Worm (Caenorhabditis elegans) whole organism, L3 larva: ENCODE data around the gene Y73F8A.12.
A peak's percentile ranks its signal among the peaks of the same experiment; 100 is the strongest.
"Not testable (repeated sequence)": the region's sequence is repeated elsewhere in the genome, so short reads cannot be mapped to it uniquely, and the experiment has no call there.

ENCODE experiments used
- R02D3.7 ChIP-seq: fragments of 150-350 bp; optimal IDR thresholded peaks from 2 replicates; lab custom pipeline; 2014; ENCODE audit warnings: missing biosample characterization, missing genetic modification characterization
- ZK546.5 ChIP-seq: sonication (generic microtip); optimal IDR thresholded peaks from 2 replicates; lab custom pipeline; 2017; ENCODE audit warnings: missing biosample characterization, missing genetic modification characterization
- aly-2 ChIP-seq: fragments of 150-350 bp; optimal IDR thresholded peaks from 2 replicates; lab custom pipeline; 2014; ENCODE audit warnings: missing biosample characterization, missing genetic modification characterization
- ceh-16 ChIP-seq: sonication (generic microtip); optimal IDR thresholded peaks from 2 replicates; lab custom pipeline; 2017; ENCODE audit warnings: missing biosample characterization, missing genetic modification characterization
- ceh-28 ChIP-seq: fragments of 150-350 bp; optimal IDR thresholded peaks from 2 replicates; lab custom pipeline; 2014; ENCODE audit warnings: missing biosample characterization, missing genetic modification reagents, missing genetic modification characterization
- ceh-82 ChIP-seq: fragments of 150-350 bp; optimal IDR thresholded peaks from 2 replicates; lab custom pipeline; 2014; ENCODE audit warnings: missing biosample characterization, missing genetic modification characterization
- ceh-9 ChIP-seq: sonication (generic microtip); optimal IDR thresholded peaks from 2 replicates; lab custom pipeline; 2018; ENCODE audit warnings: missing biosample characterization, missing genetic modification characterization
- egl-27 ChIP-seq: sonication (generic microtip); optimal IDR thresholded peaks from 4 replicates; lab custom pipeline; 2017; ENCODE audit warnings: missing biosample characterization, missing genetic modification reagents, missing genetic modification characterization
- egl-5 ChIP-seq: fragments of 150-350 bp; optimal IDR thresholded peaks from 2 replicates; lab custom pipeline; 2017; ENCODE audit warnings: missing biosample characterization, missing genetic modification reagents, missing genetic modification characterization, inconsistent platforms
- elt-1 ChIP-seq: fragments of 150-350 bp; optimal IDR thresholded peaks from 2 replicates; lab custom pipeline; 2014; ENCODE audit warnings: missing biosample characterization, missing genetic modification characterization
- elt-2 ChIP-seq: sonication (generic microtip); optimal IDR thresholded peaks from 2 replicates; lab custom pipeline; 2016; ENCODE audit warnings: missing genetic modification reagents, mild to moderate bottlenecking, missing genetic modification characterization, missing compliant biosample characterization
- eor-1 ChIP-seq, 2 experiments: fragments of 150-350 bp; optimal IDR thresholded peaks; 2 replicates each; lab custom pipeline; 2014 to 2018; ENCODE audit warnings: missing biosample characterization in 2 of 2, missing genetic modification characterization in 2 of 2
- fkh-10 ChIP-seq: sonication (generic microtip); optimal IDR thresholded peaks from 2 replicates; lab custom pipeline; 2017; ENCODE audit warnings: missing biosample characterization, missing genetic modification reagents, missing genetic modification characterization
- fkh-2 ChIP-seq: fragments of 150-350 bp; optimal IDR thresholded peaks from 2 replicates; lab custom pipeline; 2014; ENCODE audit warnings: missing biosample characterization, missing genetic modification reagents, missing genetic modification characterization
- hmg-11 ChIP-seq: sonication (generic microtip); optimal IDR thresholded peaks from 2 replicates; lab custom pipeline; 2016; ENCODE audit warnings: missing genetic modification characterization, missing compliant biosample characterization
- lin-15B ChIP-seq: fragments of 150-350 bp; optimal IDR thresholded peaks from 2 replicates; lab custom pipeline; 2014; ENCODE audit warnings: missing biosample characterization, missing genetic modification characterization
- lsy-12 ChIP-seq: sonication (generic microtip); optimal IDR thresholded peaks from 2 replicates; lab custom pipeline; 2016; ENCODE audit warnings: mild to moderate bottlenecking, missing genetic modification characterization, missing compliant biosample characterization
- mdl-1 ChIP-seq: fragments of 150-350 bp; optimal IDR thresholded peaks from 2 replicates; lab custom pipeline; 2014; ENCODE audit warnings: missing biosample characterization, missing genetic modification characterization
- mml-1 ChIP-seq: fragments of 150-350 bp; sonication (generic microtip); optimal IDR thresholded peaks from 3 replicates; lab custom pipeline; 2014; ENCODE audit warnings: missing biosample characterization, missing genetic modification characterization
- nfya-1 ChIP-seq: sonication (generic microtip); optimal IDR thresholded peaks from 2 replicates; lab custom pipeline; 2017; ENCODE audit warnings: missing genetic modification characterization, mild to moderate bottlenecking, missing compliant biosample characterization, antibody characterized with exemption, moderate library complexity; ENCODE audit not compliant: insufficient read depth
- nhr-11 ChIP-seq: fragments of 150-350 bp; optimal IDR thresholded peaks from 2 replicates; lab custom pipeline; 2014; ENCODE audit warnings: missing biosample characterization, missing genetic modification characterization
- nhr-12 ChIP-seq: fragments of 150-350 bp; optimal IDR thresholded peaks from 2 replicates; lab custom pipeline; 2014; ENCODE audit warnings: missing biosample characterization, missing genetic modification characterization
- nhr-23 ChIP-seq: fragments of 150-350 bp; optimal IDR thresholded peaks from 2 replicates; lab custom pipeline; 2014; ENCODE audit warnings: missing biosample characterization, missing genetic modification reagents, missing genetic modification characterization
- nhr-237 ChIP-seq: fragments of 150-350 bp; optimal IDR thresholded peaks from 2 replicates; lab custom pipeline; 2014; ENCODE audit warnings: missing biosample characterization, missing genetic modification characterization
- nhr-25 ChIP-seq: sonication (generic microtip); optimal IDR thresholded peaks from 2 replicates; lab custom pipeline; 2017; ENCODE audit warnings: missing biosample characterization, missing genetic modification characterization
- nhr-43 ChIP-seq: sonication (generic microtip); optimal IDR thresholded peaks from 2 replicates; lab custom pipeline; 2016; ENCODE audit warnings: mild to moderate bottlenecking, missing genetic modification characterization, missing compliant biosample characterization; ENCODE audit not compliant: poor library complexity, severe bottlenecking
- nhr-76 ChIP-seq: fragments of 150-350 bp; sonication (generic microtip); optimal IDR thresholded peaks from 5 replicates; lab custom pipeline; 2014; ENCODE audit warnings: missing biosample characterization, missing genetic modification characterization
- nhr-77 ChIP-seq: fragments of 150-350 bp; optimal IDR thresholded peaks from 2 replicates; lab custom pipeline; 2014; ENCODE audit warnings: missing biosample characterization, missing genetic modification characterization
- pha-4 ChIP-seq: fragments of 150-350 bp; optimal IDR thresholded peaks from 2 replicates; lab custom pipeline; 2014; ENCODE audit warnings: missing biosample characterization, missing genetic modification reagents, missing genetic modification characterization
- pqm-1 ChIP-seq: fragments of 150-350 bp; optimal IDR thresholded peaks from 2 replicates; lab custom pipeline; 2017; ENCODE audit warnings: missing biosample characterization, missing genetic modification characterization, inconsistent platforms
- sea-2 ChIP-seq: fragments of 150-350 bp; sonication (generic microtip); optimal IDR thresholded peaks from 4 replicates; lab custom pipeline; 2014; ENCODE audit warnings: missing biosample characterization, missing genetic modification reagents, missing genetic modification characterization
- skn-1 ChIP-seq: fragments of 150-350 bp; optimal IDR thresholded peaks from 2 replicates; lab custom pipeline; 2014; ENCODE audit warnings: missing biosample characterization, missing genetic modification characterization
- tbx-2 ChIP-seq: sonication (generic microtip); optimal IDR thresholded peaks from 2 replicates; lab custom pipeline; 2016; ENCODE audit warnings: mild to moderate bottlenecking, missing genetic modification characterization, missing compliant biosample characterization
- unc-39 ChIP-seq: sonication (generic microtip); optimal IDR thresholded peaks from 4 replicates; lab custom pipeline; 2017; ENCODE audit warnings: missing biosample characterization, missing genetic modification characterization
- unc-62 ChIP-seq: fragments of 150-350 bp; sonication (generic microtip); optimal IDR thresholded peaks from 4 replicates; lab custom pipeline; 2014; ENCODE audit warnings: missing biosample characterization, missing genetic modification reagents, missing genetic modification characterization
- ztf-11 ChIP-seq: fragments of 150-350 bp; optimal IDR thresholded peaks from 2 replicates; lab custom pipeline; 2014; ENCODE audit warnings: missing biosample characterization, missing genetic modification characterization
- ztf-4 ChIP-seq: fragments of 150-350 bp; optimal IDR thresholded peaks from 2 replicates; lab custom pipeline; 2014; ENCODE audit warnings: missing biosample characterization, missing genetic modification characterization

Y73F8A.12 gene

ce11 chrIV:15321279-15321678 is 9.8 kb upstream of the Y73F8A.12 start, which contains the start of gene Y73F8A.15:
Gene Y73F8A.15, plus strand, starts transcription at chrIV:15321579.
- no peak for TF ChIP-seq lin-15B
- TF ChIP-seq hmg-11 (tag; lab: Kevin White, UChicago): no peak
- TF ChIP-seq ztf-11: no peak
- no peak for TF ChIP-seq nhr-43
- no peak for TF ChIP-seq ZK546.5 (tag; lab: Kevin White, UChicago)
- no peak for TF ChIP-seq egl-5 (tag; lab: Kevin White, UChicago)
- no peak for TF ChIP-seq tbx-2 (tag; lab: Kevin White, UChicago)
- no peak for TF ChIP-seq R02D3.7 (tag; lab: Kevin White, UChicago)
- TF ChIP-seq pqm-1 (tag; lab: Kevin White, UChicago): no peak
- no peak for TF ChIP-seq eor-1 (tag; optimal IDR thresholded peaks at IDR 0.05; lab: Kevin White, UChicago)
- TF ChIP-seq fkh-2 (tag; lab: Kevin White, UChicago): no peak
- TF ChIP-seq skn-1: no peak
- TF ChIP-seq nhr-25 (tag; lab: Kevin White, UChicago): no peak
- TF ChIP-seq sea-2 (GFP tag; lab: Kevin White, UChicago): no peak
- TF ChIP-seq, all 47 proteins: peak for 0

DNA sequence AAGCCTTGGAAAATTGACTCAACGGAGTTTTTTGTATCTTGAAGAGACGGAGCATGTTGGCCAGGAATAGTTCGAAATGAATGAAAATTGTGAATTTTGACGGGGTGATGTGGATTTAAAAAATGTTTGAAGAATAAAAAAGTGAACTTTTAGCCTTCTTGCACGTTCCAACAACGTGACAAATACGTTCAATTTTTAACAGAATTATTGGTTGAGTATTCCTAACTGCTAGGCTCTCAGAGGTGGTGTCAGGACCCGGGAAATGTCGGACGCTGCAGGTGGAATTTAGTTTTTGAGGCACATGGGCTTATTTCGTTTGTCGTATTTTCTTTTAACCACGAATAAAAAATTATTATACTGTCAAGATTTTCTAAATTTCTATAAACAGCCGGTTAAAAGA is 7.5 kb upstream of the Y73F8A.12 start, which contains the start of gene Y73F8A.14:
Y73F8A.14 (minus strand) TSS at position 101 of the 400 bp plus-strand sequence.
- TF ChIP-seq unc-62; fkh-2 (tag; lab: Kevin White, UChicago); ztf-4 (tag; lab: Kevin White, UChicago): not testable (repeated sequence)

DNA sequence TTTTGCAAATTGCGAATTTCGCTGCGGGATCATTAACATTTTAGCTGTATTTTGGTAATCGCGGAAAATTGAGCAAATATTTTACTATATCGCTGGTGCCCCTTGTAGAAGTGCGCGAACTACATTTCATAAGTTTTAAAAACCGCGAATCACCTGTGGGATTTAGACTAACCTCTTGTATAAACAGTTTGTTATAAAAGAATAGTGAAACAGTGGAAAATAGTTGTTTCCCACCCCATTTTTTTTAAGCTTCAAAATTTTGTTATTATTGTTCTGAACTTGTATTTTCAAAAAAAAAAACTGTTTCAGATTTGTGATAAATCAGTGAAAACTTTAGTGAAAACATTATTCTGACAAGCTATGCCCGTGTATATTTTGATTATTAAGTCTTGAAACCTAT is 4.0 kb upstream of the Y73F8A.12 start:
- no peak for TF ChIP-seq ceh-16 (tag; lab: Kevin White, UChicago)
- no peak for TF ChIP-seq pqm-1 (tag; lab: Kevin White, UChicago)
- no peak for TF ChIP-seq nhr-11 (tag; lab: Kevin White, UChicago)
- no peak for TF ChIP-seq unc-62
- no peak for TF ChIP-seq hmg-11 (tag; lab: Kevin White, UChicago)
- no peak for TF ChIP-seq ceh-28 (tag; lab: Kevin White, UChicago)
- TF ChIP-seq lin-15B: no peak
- no peak for TF ChIP-seq ztf-4 (tag; lab: Kevin White, UChicago)
- no peak for TF ChIP-seq ztf-11
- no peak for TF ChIP-seq fkh-10
- TF ChIP-seq mml-1: no peak
- TF ChIP-seq nhr-77 (tag; lab: Kevin White, UChicago): no peak
- no peak for TF ChIP-seq ceh-9 (tag; lab: Kevin White, UChicago)
- TF ChIP-seq pha-4 (tag; lab: Kevin White, UChicago): no peak

ce11 chrIV:15312008-15312407 is 518 bp upstream of the Y73F8A.12 start, which contains the start of gene Y73F8A.13:
Gene Y73F8A.13, plus strand, starts transcription at chrIV:15312247.
- TF ChIP-seq lin-15B (no peak), pha-4 (tag; lab: Kevin White, UChicago) (peak; percentile 71)

- TF ChIP-seq ceh-28 (tag; lab: Kevin White, UChicago) (peak; percentile 9), mdl-1 (no peak), egl-5 (tag; lab: Kevin White, UChicago) (no peak), elt-1 (no peak), nhr-23 (tag; lab: Kevin White, UChicago) (peak; percentile 20), nhr-76 (tag; lab: Kevin White, UChicago) (no peak), lsy-12 (tag; lab: Kevin White, UChicago) (no peak), nhr-77 (tag; lab: Kevin White, UChicago) (no peak), ceh-82 (tag; lab: Kevin White, UChicago) (no peak), pqm-1 (tag; lab: Kevin White, UChicago) (no peak), pha-4 (tag; lab: Kevin White, UChicago) (no peak), nhr-237 (tag; lab: Kevin White, UChicago) (no peak)
Measured at ce11 chrIV:15302151-15302550, 9.3 kb downstream of the Y73F8A.12 start, which contains the start of gene best-21. Gene best-21, plus strand, starts transcription at chrIV:15302451.

DNA sequence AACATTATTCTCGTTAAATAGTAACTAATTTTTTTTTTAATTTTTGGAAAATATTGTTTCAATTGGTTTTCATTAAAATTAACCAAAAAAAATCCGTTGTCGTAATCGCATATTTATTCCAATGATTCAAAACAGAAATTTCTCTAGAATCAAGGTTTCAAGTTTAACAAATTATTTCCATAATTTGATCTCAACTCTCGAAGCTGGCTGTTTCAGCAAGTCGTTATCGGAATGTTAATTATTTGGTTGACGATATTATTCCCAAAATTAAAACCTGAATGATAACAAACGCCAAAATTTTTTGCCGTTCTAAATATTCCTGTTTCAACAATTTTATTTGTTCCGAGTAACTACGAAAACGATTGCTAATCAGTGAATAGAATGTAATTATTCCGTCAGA is 11.4 kb downstream of the Y73F8A.12 start:
- TF ChIP-seq nhr-11 (tag; lab: Kevin White, UChicago) (no peak), R02D3.7 (tag; lab: Kevin White, UChicago) (no peak), egl-27 (tag; lab: Kevin White, UChicago) (no peak), nhr-23 (tag; lab: Kevin White, UChicago) (no peak), ceh-82 (tag; lab: Kevin White, UChicago) (no peak), lin-15B (no peak), nhr-12 (tag; lab: Kevin White, UChicago) (no peak), elt-2 (tag; lab: Kevin White, UChicago) (no peak), tbx-2 (tag; lab: Kevin White, UChicago) (no peak), unc-39 (no peak), skn-1 (no peak), aly-2 (tag; lab: Kevin White, UChicago) (no peak), nhr-25 (tag; lab: Kevin White, UChicago) (no peak), lsy-12 (tag; lab: Kevin White, UChicago) (no peak), nfya-1 (no peak)
